Worm (Caenorhabditis elegans) whole organism, midembryonic: ENCODE results near the gene C25G4.8.

ENCODE experiments used
- T22C8.4 ChIP-seq: fragments of 200-800 bp; sonication (Bioruptor generic); IDR thresholded peaks from 2 replicates; pipeline ENCODE4 v1.3.6; 2022; ENCODE audit warnings: missing genetic modification characterization, missing compliant biosample characterization
- cog-1 ChIP-seq: sonication (generic microtip); optimal IDR thresholded peaks from 2 replicates; lab custom pipeline; 2016; ENCODE audit warnings: missing genetic modification characterization, missing compliant biosample characterization
- flt-1 ChIP-seq: fragments of 200-800 bp; sonication (Bioruptor generic); IDR thresholded peaks from 2 replicates; pipeline ENCODE4 v1.3.6; 2022; ENCODE audit warnings: missing genetic modification characterization, missing compliant biosample characterization
- klf-2 ChIP-seq: fragments of 200-800 bp; sonication (Bioruptor generic); conservative IDR thresholded peaks from 2 replicates; pipeline ENCODE4 v1.3.6; 2022; ENCODE audit warnings: missing genetic modification reagents, missing genetic modification characterization, missing compliant biosample characterization
- med-1 ChIP-seq: sonication (generic microtip); optimal IDR thresholded peaks from 2 replicates; lab custom pipeline; 2017; ENCODE audit warnings: missing genetic modification characterization, mild to moderate bottlenecking, missing compliant biosample characterization, antibody characterized with exemption, missing genetic modification reagents; ENCODE audit not compliant: insufficient read depth
- ref-1 ChIP-seq: fragments of 200-800 bp; sonication (Bioruptor generic); conservative IDR thresholded peaks from 2 replicates; pipeline ENCODE4 v1.3.6; 2022; ENCODE audit warnings: missing genetic modification reagents, missing genetic modification characterization, missing compliant biosample characterization
- tab-1 ChIP-seq: fragments of 200-800 bp; sonication (Bioruptor generic); IDR thresholded peaks from 2 replicates; pipeline ENCODE4 v1.3.6; 2022; ENCODE audit warnings: missing genetic modification characterization, missing compliant biosample characterization
- ztf-23 ChIP-seq: fragments of 200-800 bp; sonication (Bioruptor generic); IDR thresholded peaks from 2 replicates; pipeline ENCODE4 v1.3.6; 2022; ENCODE audit warnings: missing genetic modification reagents, missing genetic modification characterization, missing compliant biosample characterization
- ztf-29 ChIP-seq: fragments of 200-800 bp; sonication (Bioruptor generic); IDR thresholded peaks from 2 replicates; pipeline ENCODE4 v1.3.6; 2022; ENCODE audit warnings: missing genetic modification reagents, missing genetic modification characterization, missing compliant biosample characterization

Gene C25G4.8

ce11 chrIV:12417536-12418195 lies 45.6 kb downstream of the C25G4.8 start, which contains the start of gene F08G5.3:
TSS of gene F08G5.3 (minus strand) at chrIV:12417586.
- no peak for TF ChIP-seq med-1 (GFP tag; lab: Kevin White, UChicago)
- no peak for TF ChIP-seq T22C8.4 (GFP tag; lab: Robert Waterston, UW)
- TF ChIP-seq ztf-23 (GFP tag; lab: Robert Waterston, UW) = no peak
- no peak for TF ChIP-seq cog-1 (tag; lab: Kevin White, UChicago)
- no peak for TF ChIP-seq klf-2 (GFP tag; lab: Robert Waterston, UW)
- no peak for TF ChIP-seq ztf-29
- TF ChIP-seq ref-1 = no peak
- peak; percentile 70 for TF ChIP-seq flt-1 (GFP tag; lab: Robert Waterston, UW)
- peak; percentile 76; the same call in 1 of the 2 replicates for TF ChIP-seq tab-1 (GFP tag; lab: Robert Waterston, UW)

- TF ChIP-seq cog-1 (tag; lab: Kevin White, UChicago) (no peak), flt-1 (GFP tag; lab: Robert Waterston, UW) (peak; percentile 66), ref-1 (0 out of 2 replicates have a peak, but pooled peaks have one; percentile 5), ztf-23 (GFP tag; lab: Robert Waterston, UW) (0 out of 2 replicates have a peak, but pooled peaks have one; percentile 38), med-1 (GFP tag; lab: Kevin White, UChicago) (peak; percentile 23), ztf-29 (no peak), klf-2 (GFP tag; lab: Robert Waterston, UW) (no peak), tab-1 (GFP tag; lab: Robert Waterston, UW) (peak; percentile 52; the same call in 1 of the 2 replicates), T22C8.4 (GFP tag; lab: Robert Waterston, UW) (peak; percentile 53; the same call in 1 of the 2 replicates)
Observed at ce11 chrIV:12416629-12417404, 46.5 kb downstream of the C25G4.8 start.

ce11 chrIV:12414601-12415000 lies 48.7 kb downstream of the C25G4.8 start:
- no peak for TF ChIP-seq ztf-29
- no peak for TF ChIP-seq tab-1 (GFP tag; lab: Robert Waterston, UW)
- no peak for TF ChIP-seq ref-1

ce11 chrIV:12410167-12410566 lies 53.1 kb downstream of the C25G4.8 start, which contains the start of gene acl-13:
TSS of gene acl-13 (plus strand) at chrIV:12410467.
- no peak for TF ChIP-seq flt-1 (GFP tag; lab: Robert Waterston, UW)
- no peak for TF ChIP-seq cog-1 (tag; lab: Kevin White, UChicago)
- no peak for TF ChIP-seq med-1 (GFP tag; lab: Kevin White, UChicago)
- no peak for TF ChIP-seq tab-1 (GFP tag; lab: Robert Waterston, UW)
- no peak for TF ChIP-seq ref-1
- TF ChIP-seq klf-2 (GFP tag; lab: Robert Waterston, UW) = no peak
- no peak for TF ChIP-seq ztf-23 (GFP tag; lab: Robert Waterston, UW)
- TF ChIP-seq ztf-29 = no peak
- no peak for TF ChIP-seq T22C8.4 (GFP tag; lab: Robert Waterston, UW)
